Fruit fly (Drosophila melanogaster): ENCODE measurements around the gene Svil.

Gene Svil

DNA sequence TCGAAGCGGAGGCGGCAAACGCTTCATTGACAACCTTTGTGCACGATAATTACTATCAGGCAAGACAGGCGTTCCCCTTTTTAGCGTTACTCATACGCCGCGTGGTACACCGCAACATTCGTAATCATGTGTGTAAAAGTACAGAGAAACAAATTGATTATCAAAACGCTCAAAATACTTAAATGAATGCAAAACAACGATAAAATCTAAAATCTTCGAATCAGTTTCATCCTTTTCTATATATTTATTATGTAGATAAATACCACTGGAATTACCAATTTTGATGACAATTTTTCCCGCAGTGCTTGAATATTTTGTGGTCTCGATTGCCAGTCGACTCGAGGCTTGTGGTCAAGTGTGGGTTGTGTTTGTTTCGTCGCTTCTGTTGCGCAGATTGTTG lies 33.4 kb downstream of the Svil start (continued):
- TF ChIP-seq eg (GFP tag; IDR thresholded peaks at IDR 0.05) (peak; percentile 69; the same call in 2 of the 3 replicates), Hr38 (GFP tag; optimal IDR thresholded peaks at IDR 0.05) (no peak), CG32006 (GFP tag; optimal IDR thresholded peaks at IDR 0.05) (peak; percentile 42), fd59A (GFP tag; optimal IDR thresholded peaks at IDR 0.05) (no peak), spab (GFP tag; optimal IDR thresholded peaks at IDR 0.05) (no peak), CG4318 (GFP tag; optimal IDR thresholded peaks at IDR 0.05) (peak; percentile 12), Eip75B (GFP tag; optimal IDR thresholded peaks at IDR 0.05) (no peak), CG3919 (GFP tag; optimal IDR thresholded peaks at IDR 0.05) (peak; percentile 62), vri (GFP tag; optimal IDR thresholded peaks at IDR 0.05) (no peak), OdsH (GFP tag; optimal IDR thresholded peaks at IDR 0.05) (peak; percentile 39), Hr4 (GFP tag; optimal IDR thresholded peaks at IDR 0.05) (peak; percentile 57), CG15336 (GFP tag; IDR thresholded peaks at IDR 0.05) (peak; percentile 57), Ets21C (GFP tag; optimal IDR thresholded peaks at IDR 0.05) (no peak), salr (GFP tag; optimal IDR thresholded peaks at IDR 0.05) (peak in 1 of 2 experiments; percentile 19), CG10631 (GFP tag; optimal IDR thresholded peaks at IDR 0.05) (no peak), Eip93F (GFP tag; optimal IDR thresholded peaks at IDR 0.05) (peak; percentile 27), dsx (GFP tag; optimal IDR thresholded peaks at IDR 0.05; ENCODE audit: poor library complexity, severe bottlenecking) (peak; percentile 6), Eip78C (GFP tag) (peak; percentile 94), CG6808 (GFP tag; optimal IDR thresholded peaks at IDR 0.05) (no peak), svp (GFP tag) (no peak), cyc (GFP tag; optimal IDR thresholded peaks at IDR 0.05) (peak; percentile 49), CG10669 (GFP tag; optimal IDR thresholded peaks at IDR 0.05) (peak; percentile 31), CG11902 (GFP tag; optimal IDR thresholded peaks at IDR 0.05) (peak; percentile 23), CG16779 (tag; optimal IDR thresholded peaks at IDR 0.05) (no peak), CG8119 (GFP tag; IDR thresholded peaks at IDR 0.05) (peak; percentile 73), pdm3 (GFP tag; optimal IDR thresholded peaks at IDR 0.05) (peak; percentile 29), CG3032 (tag; optimal IDR thresholded peaks at IDR 0.05) (peak; percentile 7), Gug (GFP tag; IDR thresholded peaks at IDR 0.05) (no peak), acj6 (GFP tag; optimal IDR thresholded peaks at IDR 0.05) (peak; percentile 48)

dm6 chr3L:2411564-2412080 lies 34.2 kb downstream of the Svil start:
- TF ChIP-seq pdm3 (GFP tag; optimal IDR thresholded peaks at IDR 0.05) (peak; percentile 59), spab (GFP tag; optimal IDR thresholded peaks at IDR 0.05) (peak; percentile 44), fd59A (GFP tag; optimal IDR thresholded peaks at IDR 0.05) (peak; percentile 21), fkh (GFP tag; optimal IDR thresholded peaks at IDR 0.05) (no peak), acj6 (GFP tag; optimal IDR thresholded peaks at IDR 0.05) (peak; percentile 61), CG6792 (GFP tag; optimal IDR thresholded peaks at IDR 0.05) (peak; percentile 35), CG10669 (GFP tag; optimal IDR thresholded peaks at IDR 0.05) (peak; percentile 62), OdsH (GFP tag; optimal IDR thresholded peaks at IDR 0.05) (peak; percentile 58), dac (GFP tag; optimal IDR thresholded peaks at IDR 0.05) (no peak), Lpt (GFP tag; optimal IDR thresholded peaks at IDR 0.05) (peak; percentile 11), CG8119 (GFP tag; IDR thresholded peaks at IDR 0.05) (peak; percentile 65; the same call in 2 of the 3 replicates), CG4318 (GFP tag; optimal IDR thresholded peaks at IDR 0.05) (peak; percentile 15), Blimp-1 (GFP tag; optimal IDR thresholded peaks at IDR 0.05) (no peak), Eip75B (GFP tag; optimal IDR thresholded peaks at IDR 0.05) (peak; percentile 64), CG6854 (GFP tag; optimal IDR thresholded peaks at IDR 0.05) (no peak), CG34406 (GFP tag; optimal IDR thresholded peaks at IDR 0.05) (peak; percentile 58), ss (GFP tag; optimal IDR thresholded peaks at IDR 0.05) (peak; percentile 33 to 49), CG10631 (GFP tag; optimal IDR thresholded peaks at IDR 0.05) (peak; percentile 56), CG11762 (GFP tag; optimal IDR thresholded peaks at IDR 0.05; ENCODE audit: insufficient read depth) (peak; percentile 55), CG3919 (GFP tag; optimal IDR thresholded peaks at IDR 0.05) (peak; percentile 73), CG6808 (GFP tag; optimal IDR thresholded peaks at IDR 0.05) (peak; percentile 25), CG7368 (GFP tag; optimal IDR thresholded peaks at IDR 0.05) (peak; percentile 6), Ets96B (tag; optimal IDR thresholded peaks at IDR 0.05) (peak; percentile 72), CG15336 (GFP tag; IDR thresholded peaks at IDR 0.05) (peak; percentile 76), dsx (GFP tag; optimal IDR thresholded peaks at IDR 0.05; ENCODE audit: poor library complexity, severe bottlenecking) (peak; percentile 69), lz (GFP tag; optimal IDR thresholded peaks at IDR 0.05) (peak; percentile 53), vri (GFP tag; optimal IDR thresholded peaks at IDR 0.05) (peak; percentile 28), Eip93F (GFP tag; optimal IDR thresholded peaks at IDR 0.05) (peak; percentile 10), Hr4 (GFP tag; optimal IDR thresholded peaks at IDR 0.05) (peak; percentile 63), CG32006 (GFP tag; optimal IDR thresholded peaks at IDR 0.05) (peak; percentile 64), CG11294 (GFP tag; IDR thresholded peaks at IDR 0.05) (0 out of 2 replicates have a peak, but pooled peaks have one; percentile 10), CG8319 (GFP tag; optimal IDR thresholded peaks at IDR 0.05) (no peak), Ets21C (GFP tag; optimal IDR thresholded peaks at IDR 0.05) (no peak), achi (GFP tag; optimal IDR thresholded peaks at IDR 0.05) (peak; percentile 60), Sox14 (GFP tag; optimal IDR thresholded peaks at IDR 0.05) (peak; percentile 55), CG11902 (GFP tag; optimal IDR thresholded peaks at IDR 0.05) (no peak), eg (GFP tag; IDR thresholded peaks at IDR 0.05) (peak; percentile 77), CG9139 (GFP tag; optimal IDR thresholded peaks at IDR 0.05) (peak; percentile 25)
